Fruit fly (Drosophila melanogaster) S2 (cell line): ENCODE data around the gene Stat92E.

Source experiments
- CG8478 ChIP-seq: fragments of >200 bp; optimal IDR thresholded peaks from 2 replicates; lab custom pipeline; 2018
- CTCF ChIP-seq, 2 experiments: fragments of >200 bp; optimal IDR thresholded peaks; 2 replicates each; lab custom pipeline; 2018

Stat92E gene

DNA sequence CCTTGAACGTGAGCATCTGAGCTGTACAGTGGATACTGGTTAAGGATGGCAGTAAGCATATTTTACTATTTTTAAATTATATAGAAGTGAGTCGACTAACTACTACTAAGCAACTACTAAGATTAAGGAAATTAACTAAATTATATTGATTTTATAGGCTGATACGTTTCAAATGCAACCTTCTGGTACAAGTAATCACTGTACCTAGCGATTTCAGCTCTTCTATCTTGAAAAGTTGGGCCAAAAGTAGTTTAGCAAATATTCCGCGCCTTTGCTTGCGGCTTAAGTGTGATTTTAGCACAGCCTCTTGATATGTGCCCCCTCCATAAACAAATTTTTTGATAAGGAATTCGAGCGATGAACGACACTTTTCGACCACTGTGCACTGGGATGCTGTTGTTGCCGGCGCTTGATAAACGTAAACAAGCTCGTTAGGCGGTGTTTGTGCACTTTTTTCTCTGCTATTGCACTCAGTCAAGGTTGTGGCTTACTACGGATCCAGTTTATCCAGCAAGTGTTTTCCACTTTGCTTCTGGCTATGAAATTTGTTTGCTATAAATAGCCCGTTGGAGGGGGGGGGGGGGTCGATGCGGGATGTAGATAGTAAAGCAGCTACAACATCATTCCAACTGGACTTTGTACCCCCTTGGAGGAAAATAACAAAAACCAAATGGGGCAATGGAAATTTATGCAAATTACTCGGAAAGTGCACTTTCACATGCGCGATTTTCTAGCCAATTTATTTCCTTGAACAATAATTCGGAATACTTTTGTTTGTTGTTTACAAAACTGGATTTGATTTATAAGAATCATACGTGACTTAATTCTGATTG is 4.4 kb upstream of the Stat92E start:
- TF ChIP-seq CG8478 (lab: Kevin White, UChicago): no peak
- no peak for TF ChIP-seq CTCF (optimal IDR thresholded peaks at IDR 0.05; lab: Kevin White, UChicago)

DNA sequence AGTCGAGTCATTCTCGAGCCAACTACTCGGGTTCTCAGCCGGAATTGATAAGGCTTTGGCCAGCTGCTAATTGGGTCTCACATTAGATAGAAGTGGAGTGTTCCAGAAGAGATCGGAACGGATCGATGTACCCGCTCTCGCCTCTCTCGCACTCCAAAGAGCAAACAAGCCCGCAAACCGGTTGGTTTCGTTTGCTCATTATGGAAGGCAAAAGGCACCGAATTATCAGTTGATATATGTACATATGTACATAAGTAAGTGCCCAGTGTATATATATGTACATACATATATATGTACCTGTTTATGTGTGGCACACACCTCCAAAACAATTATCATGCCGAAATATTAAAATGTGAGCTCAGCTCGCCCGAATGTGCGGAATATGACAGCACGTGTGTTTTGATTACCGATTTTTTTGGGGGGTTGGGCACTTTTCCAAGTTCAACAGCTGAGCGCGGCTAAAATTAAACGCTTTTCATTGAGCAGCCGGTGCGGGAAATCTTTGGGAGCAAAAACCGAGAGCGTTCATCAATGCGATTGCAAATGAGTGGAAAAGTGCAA is 3.7 kb upstream of the Stat92E start:
- TF ChIP-seq CG8478 (lab: Kevin White, UChicago) (no peak), CTCF (optimal IDR thresholded peaks at IDR 0.05; lab: Kevin White, UChicago) (no peak)

DNA sequence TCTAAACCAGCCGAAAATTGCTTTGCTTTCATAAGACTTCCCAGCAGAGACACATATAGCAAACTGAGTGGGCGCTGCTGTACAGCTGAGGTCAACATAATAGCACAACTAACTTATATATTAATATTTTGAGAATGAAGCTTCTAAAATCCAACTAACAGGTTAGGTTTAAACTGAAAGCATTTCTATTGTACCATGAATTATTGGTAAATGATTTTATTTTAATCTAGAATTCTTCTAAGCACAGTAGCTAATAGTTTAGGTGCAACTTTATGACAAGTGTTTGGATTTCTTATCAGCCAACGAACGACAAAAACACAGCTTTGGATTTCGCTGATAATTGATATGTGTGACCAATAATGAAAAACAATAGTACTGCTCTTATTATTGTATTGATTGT is 2.9 kb upstream of the Stat92E start:
- TF ChIP-seq CTCF (optimal IDR thresholded peaks at IDR 0.05; lab: Kevin White, UChicago) (no peak), CG8478 (lab: Kevin White, UChicago) (no peak)

DNA sequence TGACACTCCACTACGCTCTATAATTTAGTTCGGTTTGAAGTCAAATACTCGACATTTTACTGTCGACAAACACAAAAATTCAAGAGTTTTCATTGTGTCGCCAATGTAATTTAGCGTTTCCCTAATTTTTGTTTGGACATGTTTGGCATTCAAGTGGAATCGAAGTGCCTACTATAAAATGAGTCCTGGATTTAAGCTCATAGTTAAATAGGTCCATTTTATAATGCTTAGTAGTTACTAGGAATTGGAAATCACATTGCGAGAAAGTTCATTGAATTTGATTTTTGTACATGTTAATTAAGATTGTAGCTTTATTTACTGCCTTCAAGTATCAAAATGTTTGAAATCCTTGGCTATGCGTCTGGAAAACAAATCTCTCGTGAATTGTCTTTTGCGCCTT is 2.2 kb upstream of the Stat92E start, which contains the start of gene att-ORFB:
TSS of gene att-ORFB (minus strand) at position 101 of the 400 bp plus-strand sequence.
- TF ChIP-seq CTCF (optimal IDR thresholded peaks at IDR 0.05; lab: Kevin White, UChicago): no peak
- no peak for TF ChIP-seq CG8478 (lab: Kevin White, UChicago)

DNA sequence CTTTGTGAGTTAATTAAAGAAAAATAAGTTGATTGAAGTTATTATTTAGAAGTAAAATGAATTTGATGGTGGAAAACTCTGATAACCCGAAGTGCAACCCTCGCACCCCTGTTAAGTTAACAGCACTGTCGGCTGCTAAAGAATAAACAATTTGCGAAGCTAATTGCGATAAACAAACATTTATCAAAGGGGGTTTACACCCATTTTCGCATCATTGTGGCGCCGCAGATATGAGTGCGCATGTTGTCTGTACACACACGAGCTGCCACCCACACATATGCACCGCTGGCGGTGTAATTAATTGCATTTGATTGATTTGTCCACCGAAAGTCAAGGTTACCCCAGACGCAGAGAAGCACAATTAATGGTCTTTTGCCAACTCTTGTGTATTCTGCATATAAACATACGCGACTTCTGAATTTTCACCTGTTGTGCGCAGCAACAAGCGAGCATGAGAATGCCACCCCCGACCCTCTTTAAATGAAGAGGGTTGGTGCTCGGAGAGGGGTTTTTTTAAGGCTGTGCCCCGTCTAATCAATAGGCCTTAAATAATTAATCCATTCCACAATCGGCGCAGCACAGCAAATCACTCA is 528 bp downstream of the Stat92E start:
- TF ChIP-seq CTCF (optimal IDR thresholded peaks at IDR 0.05; lab: Kevin White, UChicago) (no peak), CG8478 (lab: Kevin White, UChicago) (no peak)

DNA sequence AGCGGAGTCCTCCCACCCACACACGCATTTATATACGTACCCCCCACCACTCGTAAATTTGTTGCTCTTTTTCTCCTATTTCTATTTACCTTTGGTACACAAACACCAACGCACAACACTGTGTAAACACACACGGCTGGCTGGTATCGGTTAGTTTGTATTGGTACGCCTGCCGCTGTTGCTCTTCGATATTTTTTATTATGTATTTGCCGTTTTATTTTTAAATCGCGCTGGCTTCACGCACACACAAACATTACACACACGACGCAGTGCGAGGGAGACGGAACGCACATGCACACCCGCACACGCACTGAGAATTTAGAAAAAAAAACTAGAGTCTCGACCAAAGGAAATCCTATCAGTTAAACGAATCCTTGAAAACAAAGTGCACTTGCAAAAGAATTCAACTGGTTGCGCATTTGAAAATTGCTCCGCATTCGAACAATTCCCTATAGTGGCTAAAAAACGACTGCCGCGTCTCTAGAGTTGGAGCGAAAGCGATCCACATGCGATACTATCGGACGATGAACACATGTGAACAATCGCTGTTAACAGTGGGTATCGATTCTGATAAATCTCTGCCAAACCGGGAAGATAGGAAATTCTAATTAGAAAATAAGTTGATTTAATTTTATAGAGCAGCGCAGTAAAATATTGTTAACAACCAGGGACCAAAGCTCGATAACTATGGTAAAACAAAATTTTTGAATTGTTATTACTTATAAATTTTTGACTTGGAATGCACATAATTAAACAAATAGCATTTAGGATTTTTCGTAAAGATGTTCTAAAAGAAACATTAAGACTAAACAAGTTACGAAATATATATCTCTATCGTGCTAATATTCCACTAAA is 1.3 kb downstream of the Stat92E start:
- TF ChIP-seq CTCF (optimal IDR thresholded peaks at IDR 0.05; lab: Kevin White, UChicago): peak in 1 of 2 experiments; percentile 19
- TF ChIP-seq CG8478 (lab: Kevin White, UChicago): no peak

DNA sequence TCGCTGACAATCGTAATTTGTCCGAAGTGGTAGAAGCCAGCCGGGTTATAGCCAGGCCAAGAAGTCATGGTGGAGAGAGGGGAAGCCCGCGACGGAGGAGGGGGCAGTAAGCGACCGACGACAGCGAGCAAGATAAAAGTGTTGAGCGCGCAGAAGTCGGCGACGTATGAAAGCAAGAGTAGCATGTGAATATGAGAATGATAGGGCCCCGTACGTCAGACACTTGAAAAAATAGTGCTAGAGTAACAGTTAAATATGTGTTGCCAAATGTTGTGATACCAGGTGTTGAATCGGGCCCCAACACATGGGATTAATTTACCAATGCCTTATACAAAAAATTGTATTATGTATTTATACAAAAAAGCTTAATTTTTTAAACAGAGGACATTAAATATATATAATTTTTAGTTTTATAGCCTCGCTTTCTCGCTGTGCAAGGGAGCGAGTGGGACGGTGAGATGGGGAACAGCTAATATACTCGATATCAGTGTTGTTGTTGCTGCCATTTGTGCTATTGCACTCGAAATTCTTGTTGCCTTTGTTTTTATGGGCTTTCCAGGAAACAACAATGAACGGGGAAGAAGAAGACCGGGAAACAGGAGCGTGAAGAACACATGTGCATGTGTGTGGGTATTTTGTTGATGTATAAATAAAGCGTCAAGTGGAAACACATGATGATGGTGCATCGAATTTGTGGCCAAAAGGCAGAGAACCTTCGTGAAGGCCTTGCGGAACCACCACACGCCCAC is 2.1 kb downstream of the Stat92E start:
- TF ChIP-seq CG8478 (lab: Kevin White, UChicago) (no peak), CTCF (optimal IDR thresholded peaks at IDR 0.05; lab: Kevin White, UChicago) (no peak)

DNA sequence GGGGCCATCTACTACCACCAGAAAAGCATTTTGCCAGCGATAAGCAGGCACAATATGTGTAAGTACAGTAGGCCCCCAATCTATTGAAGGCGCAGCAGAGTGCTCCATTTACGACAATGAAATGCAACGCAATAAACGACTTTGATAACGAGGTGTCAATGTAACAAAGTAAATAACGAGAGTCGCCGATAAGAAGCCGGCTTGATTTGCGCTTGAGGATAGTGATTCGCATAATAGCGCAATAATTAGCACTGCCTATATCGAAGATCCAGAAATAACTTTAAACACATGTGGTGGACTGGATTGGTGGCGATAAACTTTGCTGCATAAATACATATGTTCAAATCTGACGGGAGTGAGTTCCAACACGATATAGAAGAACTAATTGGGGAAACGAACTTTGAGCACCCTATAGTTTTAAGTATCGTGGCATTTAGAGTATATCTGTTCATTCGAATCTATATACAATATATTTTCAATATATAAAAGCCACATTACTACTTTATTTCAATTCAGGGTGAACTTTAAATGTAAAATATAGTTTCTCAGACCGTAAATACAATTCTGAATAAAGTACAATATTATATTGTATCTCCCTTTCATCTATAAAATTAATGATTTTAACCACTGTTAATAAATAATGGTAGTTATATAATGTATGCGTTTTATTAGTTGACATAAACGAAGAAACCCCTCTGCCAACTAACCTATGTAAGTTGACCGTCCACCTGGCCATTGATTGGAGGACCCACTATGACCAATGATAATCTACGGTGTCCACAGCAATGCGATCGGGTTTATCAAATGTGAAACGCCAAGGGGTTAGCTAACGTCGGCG is 2.9 kb downstream of the Stat92E start:
- no peak for TF ChIP-seq CG8478 (lab: Kevin White, UChicago)
- TF ChIP-seq CTCF (optimal IDR thresholded peaks at IDR 0.05; lab: Kevin White, UChicago): no peak

DNA sequence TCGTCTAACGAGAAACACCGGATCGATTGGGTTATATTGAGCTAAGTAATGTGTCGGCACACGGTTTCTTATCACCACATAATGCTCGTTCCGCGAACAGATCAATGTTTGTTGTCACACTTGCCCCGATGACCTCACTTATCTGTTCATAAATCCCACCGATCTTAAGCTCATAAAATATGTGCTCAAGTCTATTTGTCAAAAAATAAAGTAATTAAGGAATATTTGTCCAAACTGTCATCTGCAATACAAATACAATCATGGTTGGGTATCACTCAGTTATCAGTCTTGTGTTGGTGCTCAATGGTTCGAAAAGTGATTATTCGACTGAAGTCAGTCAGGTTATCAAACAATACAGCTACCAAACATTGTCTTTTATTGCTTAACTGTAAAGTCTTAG is 3.9 kb downstream of the Stat92E start:
- TF ChIP-seq CTCF (optimal IDR thresholded peaks at IDR 0.05; lab: Kevin White, UChicago) (no peak), CG8478 (lab: Kevin White, UChicago) (no peak)

DNA sequence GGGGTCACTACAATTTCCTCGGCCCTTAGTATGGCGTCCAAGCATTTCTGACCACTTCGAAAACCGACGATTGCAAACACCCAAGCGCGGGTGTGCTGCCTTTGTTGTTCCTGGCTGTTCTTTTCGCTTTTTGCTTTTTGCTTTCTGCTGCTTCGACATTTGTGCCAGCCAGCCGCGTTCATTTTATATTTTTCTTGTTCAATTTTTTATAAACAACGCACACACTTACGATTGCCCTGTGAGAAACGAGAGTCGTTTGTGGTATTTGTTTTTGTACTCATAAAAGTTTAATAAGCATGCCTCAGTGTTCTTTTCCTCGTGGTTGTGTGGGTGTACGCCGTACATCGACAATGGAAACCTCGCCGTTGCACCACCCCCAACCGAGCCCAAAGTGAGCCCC is 4.4 kb downstream of the Stat92E start:
- TF ChIP-seq CTCF (optimal IDR thresholded peaks at IDR 0.05; lab: Kevin White, UChicago) (no peak), CG8478 (lab: Kevin White, UChicago) (no peak)

DNA sequence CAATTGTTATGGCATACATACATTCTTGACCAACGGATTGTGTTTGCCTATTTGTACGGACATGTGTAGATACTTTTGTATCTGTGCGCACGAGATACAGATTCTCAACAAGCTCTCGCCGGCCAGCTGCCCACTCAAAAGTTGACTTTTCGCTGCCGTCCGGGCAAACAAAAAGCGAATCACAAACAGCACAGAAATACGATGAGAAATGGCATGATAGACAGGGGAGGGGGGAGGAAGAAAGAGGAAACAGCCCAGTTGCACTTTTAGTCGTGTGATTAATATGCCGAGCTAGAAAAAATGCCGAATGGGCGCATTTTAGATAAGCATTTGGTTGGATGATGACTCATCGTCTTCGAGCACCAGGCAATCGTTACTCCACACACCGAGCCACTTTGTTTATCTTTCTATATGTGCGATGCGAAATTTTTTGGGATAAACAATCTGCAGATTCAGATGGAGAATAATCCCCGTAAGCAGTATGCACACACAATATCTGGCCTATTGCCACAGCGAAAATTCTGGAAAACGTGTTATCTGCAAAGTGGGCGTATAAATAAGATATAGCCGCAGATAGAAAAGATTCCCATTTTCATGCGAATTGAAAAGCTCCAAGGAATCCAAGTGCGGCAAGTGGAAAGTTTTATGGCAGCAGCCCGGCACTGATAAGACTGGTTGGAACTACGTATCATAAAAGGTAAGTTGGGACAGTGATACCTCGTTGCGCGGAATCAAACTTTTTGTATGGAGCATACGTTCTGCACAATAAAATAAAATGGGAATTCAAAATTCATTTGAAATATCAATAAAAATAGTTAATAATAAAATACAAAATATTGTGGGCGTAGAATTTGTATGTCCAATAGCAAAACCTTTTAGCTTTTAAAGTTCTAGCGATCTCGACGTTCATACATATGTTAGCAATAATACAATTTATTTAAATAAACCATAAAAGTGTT is 5.2 kb downstream of the Stat92E start:
- TF ChIP-seq CTCF (optimal IDR thresholded peaks at IDR 0.05; lab: Kevin White, UChicago) (no peak), CG8478 (lab: Kevin White, UChicago) (no peak)

DNA sequence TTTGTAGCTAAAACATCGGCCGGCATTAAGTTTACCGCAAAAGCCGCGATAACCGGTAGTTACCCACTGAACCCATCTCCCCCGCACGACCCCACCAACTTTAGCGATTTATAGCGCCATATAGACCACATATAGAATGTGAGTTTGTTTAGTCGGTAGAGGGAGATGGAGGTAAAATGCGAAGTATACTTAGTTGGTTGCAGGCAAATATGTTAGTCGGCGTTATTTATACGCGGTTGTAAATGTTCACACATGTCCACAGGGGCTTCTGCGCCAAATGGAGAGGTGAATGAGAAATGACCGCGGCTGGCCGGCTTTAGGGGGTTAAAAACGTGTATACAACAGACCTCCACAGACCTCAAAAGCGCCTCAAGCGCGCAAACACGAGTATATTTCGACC is 6.4 kb downstream of the Stat92E start:
- no peak for TF ChIP-seq CTCF (optimal IDR thresholded peaks at IDR 0.05; lab: Kevin White, UChicago)
- TF ChIP-seq CG8478 (lab: Kevin White, UChicago): no peak
